Worm (Caenorhabditis elegans) whole organism, early embryonic: ENCODE data around the gene nspe-1.

Source experiments
- B0310.2 ChIP-seq: sonication (generic microtip); optimal IDR thresholded peaks from 2 replicates; lab custom pipeline; 2016; ENCODE audit warnings: mild to moderate bottlenecking, missing genetic modification characterization, missing compliant biosample characterization
- F13C5.2 ChIP-seq: sonication (generic microtip); optimal IDR thresholded peaks from 2 replicates; lab custom pipeline; 2017; ENCODE audit warnings: mild to moderate bottlenecking, missing genetic modification characterization, inconsistent platforms, missing compliant biosample characterization
- aly-1 ChIP-seq: sonication (generic microtip); optimal IDR thresholded peaks from 2 replicates; lab custom pipeline; 2016; ENCODE audit warnings: missing genetic modification characterization, missing compliant biosample characterization
- ama-1 ChIP-seq: fragments of 150-350 bp; optimal IDR thresholded peaks from 2 replicates; lab custom pipeline; 2014
- ceh-13 ChIP-seq: fragments of 200-800 bp; sonication (Bioruptor generic); optimal IDR thresholded peaks from 2 replicates; lab custom pipeline; 2018; ENCODE audit warnings: mild to moderate bottlenecking, missing genetic modification characterization, missing compliant biosample characterization
- ceh-36 ChIP-seq: sonication (generic microtip); optimal IDR thresholded peaks from 2 replicates; lab custom pipeline; 2016; ENCODE audit warnings: missing genetic modification characterization, inconsistent platforms, missing compliant biosample characterization
- ets-7 ChIP-seq: sonication (generic microtip); optimal IDR thresholded peaks from 2 replicates; lab custom pipeline; 2016; ENCODE audit warnings: missing genotype, missing genetic modification characterization, missing compliant biosample characterization
- flt-1 ChIP-seq: fragments of 200-800 bp; sonication (Bioruptor generic); IDR thresholded peaks from 2 replicates; pipeline ENCODE4 v1.3.6; 2022; ENCODE audit warnings: missing genetic modification characterization, missing compliant biosample characterization
- hmbx-1 ChIP-seq: sonication (generic microtip); optimal IDR thresholded peaks from 2 replicates; lab custom pipeline; 2016; ENCODE audit warnings: mild to moderate bottlenecking, missing genetic modification characterization, missing compliant biosample characterization
- hmg-4 ChIP-seq: fragments of 200-800 bp; sonication (Bioruptor generic); optimal IDR thresholded peaks from 2 replicates; lab custom pipeline; 2018; ENCODE audit warnings: mild to moderate bottlenecking, missing genetic modification characterization, missing compliant biosample characterization
- hnd-1 ChIP-seq: sonication (generic microtip); optimal IDR thresholded peaks from 2 replicates; lab custom pipeline; 2016; ENCODE audit warnings: missing genetic modification characterization, missing compliant biosample characterization
- pes-1 ChIP-seq: fragments of 200-800 bp; sonication (Bioruptor generic); IDR thresholded peaks from 2 replicates; pipeline ENCODE4 v1.3.6; 2022; ENCODE audit warnings: missing genetic modification reagents, missing genetic modification characterization, missing compliant biosample characterization
- scrt-1 ChIP-seq: fragments of 200-800 bp; sonication (Bioruptor generic); IDR thresholded peaks from 2 replicates; pipeline ENCODE4 v1.3.6; 2022; ENCODE audit warnings: missing genetic modification characterization, missing compliant biosample characterization
- sea-1 ChIP-seq: fragments of 200-800 bp; sonication (Bioruptor generic); conservative IDR thresholded peaks from 2 replicates; pipeline ENCODE4 v1.3.6; 2022; ENCODE audit warnings: missing genetic modification characterization, missing compliant biosample characterization
- tbx-11 ChIP-seq: fragments of 200-800 bp; sonication (Bioruptor generic); IDR thresholded peaks from 2 replicates; pipeline ENCODE4 v1.3.6; 2022; ENCODE audit warnings: missing genetic modification characterization, missing compliant biosample characterization
- tbx-37 ChIP-seq: fragments of 200-800 bp; sonication (Bioruptor generic); conservative IDR thresholded peaks from 2 replicates; pipeline ENCODE4 v1.3.6; 2022; ENCODE audit warnings: missing genetic modification reagents, missing genetic modification characterization, missing compliant biosample characterization
- tra-4 ChIP-seq: sonication (generic microtip); optimal IDR thresholded peaks from 2 replicates; lab custom pipeline; 2017; ENCODE audit warnings: missing genetic modification characterization, missing compliant biosample characterization

Gene nspe-1

DNA sequence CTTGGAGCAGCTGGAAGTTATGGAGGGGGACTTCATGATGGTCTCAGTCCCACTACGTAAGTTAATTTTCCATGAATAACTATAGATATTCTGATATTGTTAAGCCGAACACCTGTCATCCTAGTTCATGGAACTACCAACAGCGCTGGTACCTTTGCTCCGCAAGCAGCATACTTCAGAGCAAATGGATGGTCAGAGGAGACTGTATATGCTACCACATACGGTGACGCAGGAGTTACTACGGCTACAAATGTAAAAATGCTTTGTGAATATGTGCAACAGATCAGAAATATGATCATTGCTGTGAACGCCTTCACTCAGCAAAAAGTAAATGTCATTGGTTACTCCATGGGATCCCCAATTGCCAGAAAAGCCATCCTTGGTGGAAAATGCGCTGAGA, 14.6 kb downstream of the nspe-1 start:
- TF ChIP-seq aly-1 (no peak), tbx-11 (GFP tag; lab: Robert Waterston, UW) (no peak; the same call in 1 of the 2 replicates), scrt-1 (no peak), flt-1 (no peak), sea-1 (GFP tag; lab: Robert Waterston, UW) (no peak), pes-1 (GFP tag; lab: Robert Waterston, UW) (no peak), ama-1 (no peak), F13C5.2 (tag; lab: Kevin White, UChicago) (no peak), hnd-1 (tag; lab: Kevin White, UChicago) (no peak), hmg-4 (GFP tag; lab: Kevin White, UChicago) (no peak), B0310.2 (no peak), tra-4 (tag; lab: Kevin White, UChicago) (no peak), ets-7 (tag; lab: Kevin White, UChicago) (no peak), hmbx-1 (tag; lab: Kevin White, UChicago) (no peak), ceh-36 (tag; lab: Kevin White, UChicago) (no peak), ceh-13 (no peak)

ce11 chrII:12603667-12604621, 16.7 kb downstream of the nspe-1 start, which contains the start of the genes ceh-100 and lips-15:
TSS of gene ceh-100 (minus strand) at chrII:12603680.
TSS of gene lips-15 (plus strand) at chrII:12604386.
- TF ChIP-seq tra-4 (tag; lab: Kevin White, UChicago) = no peak

- no peak for TF ChIP-seq hmbx-1 (tag; lab: Kevin White, UChicago)
- no peak for TF ChIP-seq tbx-37 (GFP tag; lab: Robert Waterston, UW)
- TF ChIP-seq flt-1 = no peak
- no peak for TF ChIP-seq sea-1 (GFP tag; lab: Robert Waterston, UW)
- TF ChIP-seq F13C5.2 (tag; lab: Kevin White, UChicago) = no peak
Measured at ce11 chrII:12580952-12581351, 39.7 kb downstream of the nspe-1 start, which contains the start of gene clec-4. TSS of gene clec-4 (minus strand) at chrII:12581113.

DNA sequence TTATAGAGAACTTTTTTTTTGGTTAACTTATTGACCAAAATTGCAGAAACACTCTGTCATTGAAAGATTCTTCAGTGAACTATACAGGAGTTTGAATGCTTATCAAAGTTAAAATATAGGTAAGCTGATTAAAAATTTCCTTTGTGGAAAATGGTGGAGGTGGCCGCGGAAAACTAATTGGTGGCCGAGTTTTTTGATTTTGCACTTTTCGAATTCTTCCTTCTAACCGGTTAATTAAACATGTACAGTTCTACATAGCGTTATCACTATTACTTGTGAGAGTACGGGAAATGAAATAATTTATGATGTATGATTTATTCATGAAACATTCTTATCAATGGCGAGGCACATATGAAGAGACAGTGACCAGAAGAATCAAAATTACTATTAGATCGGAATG, 42.9 kb downstream of the nspe-1 start, which contains the start of gene clec-8:
Gene clec-8, minus strand, starts transcription at position 308 of the 400 bp plus-strand sequence.
- TF ChIP-seq hmg-4 (GFP tag; lab: Kevin White, UChicago) (no peak), F13C5.2 (tag; lab: Kevin White, UChicago) (no peak), tbx-11 (GFP tag; lab: Robert Waterston, UW) (no peak), tbx-37 (GFP tag; lab: Robert Waterston, UW) (no peak), flt-1 (no peak), tra-4 (tag; lab: Kevin White, UChicago) (no peak), hmbx-1 (tag; lab: Kevin White, UChicago) (no peak), B0310.2 (no peak), sea-1 (GFP tag; lab: Robert Waterston, UW) (no peak)

DNA sequence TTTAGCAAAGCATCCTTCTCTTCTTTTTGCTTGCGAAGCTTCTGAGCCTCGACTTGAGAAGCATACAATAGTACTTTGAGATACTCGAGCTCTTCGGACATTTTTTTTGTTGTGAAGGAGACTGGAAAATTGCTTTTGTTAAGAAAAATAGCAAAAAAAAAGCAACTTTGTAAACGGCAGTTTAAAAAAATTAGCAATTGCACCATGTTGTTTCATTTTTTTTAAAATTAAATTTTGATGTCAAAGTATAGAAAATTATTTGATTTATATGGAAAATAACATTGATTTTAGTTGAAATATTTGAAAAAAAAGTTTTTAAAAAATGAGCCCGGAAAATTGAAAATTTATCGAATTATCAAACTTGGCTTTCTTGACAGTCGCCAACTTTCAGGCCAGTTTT, 46.0 kb downstream of the nspe-1 start, which contains the start of gene Y38E10A.3:
Gene Y38E10A.3, minus strand, starts transcription at position 101 of the 400 bp plus-strand sequence.
- TF ChIP-seq tra-4 (tag; lab: Kevin White, UChicago) (no peak), ama-1 (no peak), pes-1 (GFP tag; lab: Robert Waterston, UW) (no peak), ceh-36 (tag; lab: Kevin White, UChicago) (no peak), B0310.2 (no peak), hnd-1 (tag; lab: Kevin White, UChicago) (no peak), ets-7 (tag; lab: Kevin White, UChicago) (no peak), tbx-37 (GFP tag; lab: Robert Waterston, UW) (no peak)

ce11 chrII:12573541-12573940, 47.1 kb downstream of the nspe-1 start, which contains the start of gene Y38E10A.2:
TSS of gene Y38E10A.2 (minus strand) at chrII:12573641.
- TF ChIP-seq flt-1 (no peak), hmg-4 (GFP tag; lab: Kevin White, UChicago) (no peak), ceh-36 (tag; lab: Kevin White, UChicago) (no peak), pes-1 (GFP tag; lab: Robert Waterston, UW) (no peak), tbx-11 (GFP tag; lab: Robert Waterston, UW) (no peak), aly-1 (no peak), ets-7 (tag; lab: Kevin White, UChicago) (no peak), hnd-1 (tag; lab: Kevin White, UChicago) (no peak), tbx-37 (GFP tag; lab: Robert Waterston, UW) (no peak)

ce11 chrII:12572760-12573159, 47.9 kb downstream of the nspe-1 start, which contains the start of gene Y38E10A.35:
TSS of gene Y38E10A.35 (minus strand) at chrII:12572860.
- TF ChIP-seq sea-1 (GFP tag; lab: Robert Waterston, UW) = no peak
- TF ChIP-seq scrt-1 = no peak
- TF ChIP-seq tbx-11 (GFP tag; lab: Robert Waterston, UW) = no peak
- no peak for TF ChIP-seq pes-1 (GFP tag; lab: Robert Waterston, UW)
- no peak for TF ChIP-seq aly-1
- TF ChIP-seq F13C5.2 (tag; lab: Kevin White, UChicago) = no peak
- no peak for TF ChIP-seq ceh-13
- no peak for TF ChIP-seq ceh-36 (tag; lab: Kevin White, UChicago)
- no peak for TF ChIP-seq hnd-1 (tag; lab: Kevin White, UChicago)
- TF ChIP-seq flt-1 = no peak
- no peak for TF ChIP-seq tbx-37 (GFP tag; lab: Robert Waterston, UW)
- TF ChIP-seq hmbx-1 (tag; lab: Kevin White, UChicago) = no peak
- TF ChIP-seq B0310.2 = no peak
